Fruit fly (Drosophila melanogaster): ENCODE data around the gene CG3823.

CG3823 gene

DNA sequence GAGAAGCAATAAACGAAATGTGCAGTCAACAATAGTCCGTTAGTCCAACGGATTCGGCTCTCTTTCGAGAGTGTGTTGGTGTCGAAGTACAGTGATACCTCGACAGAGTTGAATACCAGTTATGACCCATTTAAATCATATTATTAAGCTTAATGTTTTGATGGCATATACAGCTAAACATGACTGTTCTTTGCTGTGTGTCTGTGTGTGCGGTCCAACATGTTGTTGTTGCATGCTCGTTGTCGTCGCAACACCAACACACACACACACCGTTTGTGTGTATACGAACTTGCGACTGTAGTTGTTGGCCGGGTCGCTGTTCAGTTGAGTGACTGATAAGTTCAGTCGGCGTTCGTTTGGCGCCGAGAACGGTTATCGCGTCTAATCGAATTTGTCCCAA is 5.1 kb downstream of the CG3823 start, which contains the start of gene CG15894 (continued):
- no peak for TF ChIP-seq dmrt11E (tag; optimal IDR thresholded peaks at IDR 0.05)
- peak; percentile 38; the same call in 1 of the 2 replicates for TF ChIP-seq Drgx (GFP tag; IDR thresholded peaks at IDR 0.05)
- peak; percentile 4 for TF ChIP-seq PHDP (tag; optimal IDR thresholded peaks at IDR 0.05)
- peak; percentile 8 for TF ChIP-seq CG13296 (GFP tag; optimal IDR thresholded peaks at IDR 0.05)
- TF ChIP-seq rib (GFP tag; IDR thresholded peaks at IDR 0.05): no peak
- TF ChIP-seq CG8924 (tag; optimal IDR thresholded peaks at IDR 0.05): peak; percentile 3

DNA sequence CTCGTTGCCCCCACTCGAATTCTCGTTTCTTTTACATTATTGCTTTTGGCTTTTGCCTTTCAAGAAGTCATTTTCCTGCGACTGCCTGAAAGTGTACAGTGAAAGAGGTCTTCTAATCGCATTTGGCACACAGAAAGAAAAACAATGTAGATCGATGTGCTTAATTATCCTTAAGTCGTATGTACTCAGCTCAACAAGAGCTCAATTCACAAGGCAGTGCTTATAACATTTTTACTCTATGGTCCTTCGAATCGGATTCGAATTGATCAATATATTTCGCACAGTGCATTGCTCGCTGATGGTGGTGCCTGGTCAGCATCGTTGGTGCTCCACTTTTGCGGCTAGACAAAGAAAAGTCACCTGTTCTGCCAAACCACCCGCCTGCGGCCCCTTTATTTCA is 6.6 kb downstream of the CG3823 start:
- TF ChIP-seq CG5180 (GFP tag; optimal IDR thresholded peaks at IDR 0.05) (no peak), nmo (GFP tag; optimal IDR thresholded peaks at IDR 0.05) (peak; percentile 19), CG1602 (GFP tag; optimal IDR thresholded peaks at IDR 0.05) (no peak), da (GFP tag; optimal IDR thresholded peaks at IDR 0.05) (no peak), dmrt99B (tag; optimal IDR thresholded peaks at IDR 0.05) (peak; percentile 51), CG15514 (GFP tag; optimal IDR thresholded peaks at IDR 0.05) (no peak), CG12104 (GFP tag; optimal IDR thresholded peaks at IDR 0.05) (no peak), HLH3B (GFP tag; IDR thresholded peaks at IDR 0.05) (0 out of 2 replicates have a peak, but pooled peaks have one; percentile 31), prd (optimal IDR thresholded peaks at IDR 0.05) (no peak), prd (GFP tag; IDR thresholded peaks at IDR 0.05) (peak; percentile 39; the same call in 1 of the 3 replicates), Opbp (GFP tag; IDR thresholded peaks at IDR 0.05; ENCODE audit: partially characterized antibody) (no peak), Adf1 (GFP tag; IDR thresholded peaks at IDR 0.05) (no peak), jing (GFP tag; optimal IDR thresholded peaks at IDR 0.05) (no peak), CG33213 (GFP tag; optimal IDR thresholded peaks at IDR 0.05) (no peak), Taf1 (GFP tag; IDR thresholded peaks at IDR 0.05) (no peak), Dad (GFP tag; optimal IDR thresholded peaks at IDR 0.05) (no peak), dati (GFP tag; IDR thresholded peaks at IDR 0.05) (no peak), Antp (GFP tag; optimal IDR thresholded peaks at IDR 0.05) (peak; percentile 7), CG17361 (GFP tag; IDR thresholded peaks at IDR 0.05) (no peak), CG18619 (GFP tag; optimal IDR thresholded peaks at IDR 0.05) (no peak), row (GFP tag; IDR thresholded peaks at IDR 0.05) (peak; percentile 49; the same call in 2 of the 3 replicates), dm (GFP tag; optimal IDR thresholded peaks at IDR 0.05) (no peak), amos (GFP tag; IDR thresholded peaks at IDR 0.05; ENCODE audit: partially characterized antibody) (no peak), CG3281 (GFP tag; optimal IDR thresholded peaks at IDR 0.05) (no peak), CG17359 (tag; optimal IDR thresholded peaks at IDR 0.05) (peak; percentile 42), bigmax (GFP tag; optimal IDR thresholded peaks at IDR 0.05) (no peak), E2f1 (GFP tag; IDR thresholded peaks at IDR 0.05) (no peak), CG5245 (GFP tag; optimal IDR thresholded peaks at IDR 0.05) (no peak), BEAF-32 (GFP tag; optimal IDR thresholded peaks at IDR 0.05) (no peak), CG12071 (GFP tag; optimal IDR thresholded peaks at IDR 0.05) (peak; percentile 31), CG17328 (GFP tag; IDR thresholded peaks at IDR 0.05) (peak; percentile 32; the same call in 1 of the 2 replicates), Mad (GFP tag; optimal IDR thresholded peaks at IDR 0.05) (no peak), so (GFP tag; IDR thresholded peaks at IDR 0.05) (no peak), CG8388 (GFP tag; optimal IDR thresholded peaks at IDR 0.05) (no peak), CG7745 (tag; optimal IDR thresholded peaks at IDR 0.05) (no peak), lmd (GFP tag; IDR thresholded peaks at IDR 0.05) (no peak), sc (optimal IDR thresholded peaks at IDR 0.05) (no peak), sc (GFP tag; optimal IDR thresholded peaks at IDR 0.05) (no peak), CG2678 (tag; optimal IDR thresholded peaks at IDR 0.05) (peak; percentile 47), TFAM (GFP tag; optimal IDR thresholded peaks at IDR 0.05) (no peak), Usf (GFP tag; optimal IDR thresholded peaks at IDR 0.05) (no peak), CG34224 (GFP tag; IDR thresholded peaks at IDR 0.05; ENCODE audit: partially characterized antibody) (no peak), CG3995 (GFP tag; optimal IDR thresholded peaks at IDR 0.05) (no peak), Bteb2 (GFP tag; optimal IDR thresholded peaks at IDR 0.05) (no peak), tgo (GFP tag; IDR thresholded peaks at IDR 0.05) (no peak)

All from whole organism, embryonic.